Worm (Caenorhabditis elegans): ENCODE data around the gene F19G12.9.

DNA sequence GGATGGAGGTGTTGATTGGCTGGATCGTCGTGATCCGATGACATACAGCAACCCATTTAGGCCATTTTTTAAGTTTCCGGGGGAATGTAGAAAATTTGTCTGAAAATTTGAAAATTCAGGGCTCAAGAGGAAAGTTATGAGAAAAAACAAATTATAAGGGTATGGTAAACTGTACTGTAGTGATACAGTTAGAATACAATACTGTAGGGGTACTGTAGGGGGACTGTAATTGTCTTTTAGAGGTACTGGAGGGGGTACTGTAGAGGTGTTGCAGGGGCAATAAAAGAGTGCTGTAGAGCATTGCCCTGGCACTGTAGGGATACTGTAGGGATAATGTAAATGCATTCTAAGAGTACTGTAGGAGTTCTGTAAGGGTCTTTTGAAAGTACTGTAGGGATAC lies 45.7 kb downstream of the F19G12.9 start, which contains the start of gene D1005.6:
- TF ChIP-seq nhr-237 (tag; optimal IDR thresholded peaks at IDR 0.05) (no peak), snpc-4 (tag; optimal IDR thresholded peaks at IDR 0.05) (no peak), dpl-1 (GFP tag; optimal IDR thresholded peaks at IDR 0.05) (no peak), ceh-82 (tag; optimal IDR thresholded peaks at IDR 0.05) (no peak), alr-1 (tag; optimal IDR thresholded peaks at IDR 0.05; ENCODE audit: borderline replicate concordance) (no peak), fkh-10 (GFP tag; optimal IDR thresholded peaks at IDR 0.05) (no peak), aha-1 (tag; optimal IDR thresholded peaks at IDR 0.05) (no peak), blmp-1 (tag; optimal IDR thresholded peaks at IDR 0.05) (no peak), unc-62 (GFP tag; optimal IDR thresholded peaks at IDR 0.05) (no peak), pag-3 (tag; optimal IDR thresholded peaks at IDR 0.05; ENCODE audit: borderline replicate concordance, insufficient read depth) (no peak), ztf-4 (tag; optimal IDR thresholded peaks at IDR 0.05) (no peak)

All from whole organism, L1 larva.